Worm (Caenorhabditis elegans): ENCODE data around the gene ZC412.10.

DNA sequence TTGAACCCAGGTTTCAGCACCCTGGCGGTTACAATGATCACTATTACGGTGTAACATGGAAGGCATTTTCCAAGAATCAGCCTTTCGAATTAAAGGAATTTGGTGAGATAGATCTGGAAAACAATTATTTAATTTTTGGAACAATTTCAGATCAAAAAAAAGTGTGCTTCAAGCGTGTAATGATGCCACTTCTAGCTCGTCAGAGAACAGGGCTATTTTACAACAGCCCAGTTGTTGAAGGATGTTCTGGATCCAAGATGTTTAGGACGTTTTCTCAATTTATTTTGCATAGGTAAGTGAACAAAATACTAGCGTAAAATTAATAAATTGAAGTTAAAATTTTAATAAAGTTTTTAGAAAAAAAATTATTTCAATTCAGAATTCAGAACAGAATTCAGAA, 24.3 kb upstream of the ZC412.10 start:
- TF ChIP-seq skn-1 (tag; optimal IDR thresholded peaks at IDR 0.05): no peak
- no peak for TF ChIP-seq nhr-237 (tag; optimal IDR thresholded peaks at IDR 0.05)
- no peak for TF ChIP-seq nhr-76 (tag; optimal IDR thresholded peaks at IDR 0.05)
- no peak for TF ChIP-seq ztf-4 (tag; optimal IDR thresholded peaks at IDR 0.05)
- TF ChIP-seq unc-62 (GFP tag; optimal IDR thresholded peaks at IDR 0.05): no peak
- TF ChIP-seq egl-5 (tag; optimal IDR thresholded peaks at IDR 0.05): no peak
- TF ChIP-seq nhr-28 (tag; optimal IDR thresholded peaks at IDR 0.05): no peak
- no peak for TF ChIP-seq nfya-1 (tag; optimal IDR thresholded peaks at IDR 0.05; ENCODE audit: insufficient read depth)
- TF ChIP-seq ztf-11 (tag; optimal IDR thresholded peaks at IDR 0.05): no peak
- no peak for TF ChIP-seq lin-15B (tag; optimal IDR thresholded peaks at IDR 0.05)
- TF ChIP-seq jun-1 (tag; optimal IDR thresholded peaks at IDR 0.05): no peak
- TF ChIP-seq nhr-43 (tag; optimal IDR thresholded peaks at IDR 0.05; ENCODE audit: poor library complexity, severe bottlenecking): no peak
- no peak for TF ChIP-seq pha-4 (tag; optimal IDR thresholded peaks at IDR 0.05)
